Worm (Caenorhabditis elegans) whole organism, late embryonic: ENCODE results near the gene cblc-1.

Source experiments
- C08G9.2 ChIP-seq: sonication (generic microtip); optimal IDR thresholded peaks from 2 replicates; lab custom pipeline; 2016; ENCODE audit warnings: mild to moderate bottlenecking, missing genetic modification characterization, moderate library complexity, missing compliant biosample characterization
- ceh-14 ChIP-seq: sonication (generic microtip); optimal IDR thresholded peaks from 2 replicates; lab custom pipeline; 2016; ENCODE audit warnings: missing genotype, missing genetic modification characterization, missing compliant biosample characterization
- ceh-24 ChIP-seq: sonication (generic microtip); optimal IDR thresholded peaks from 2 replicates; lab custom pipeline; 2016; ENCODE audit warnings: mild to moderate bottlenecking, missing genetic modification characterization, missing compliant biosample characterization
- lin-11 ChIP-seq: fragments of 200-800 bp; sonication (Bioruptor generic); optimal IDR thresholded peaks from 2 replicates; lab custom pipeline; 2018; ENCODE audit warnings: mild to moderate bottlenecking, missing genetic modification characterization, missing compliant biosample characterization
- nfya-1 ChIP-seq: sonication (generic microtip); optimal IDR thresholded peaks from 2 replicates; lab custom pipeline; 2017; ENCODE audit warnings: missing genetic modification characterization, mild to moderate bottlenecking, missing compliant biosample characterization, antibody characterized with exemption, moderate library complexity
- nhr-11 ChIP-seq: fragments of 150-350 bp; optimal IDR thresholded peaks from 2 replicates; lab custom pipeline; 2014; ENCODE audit warnings: missing biosample characterization, missing genetic modification characterization
- pha-4 ChIP-seq: fragments of 150-350 bp; optimal IDR thresholded peaks from 2 replicates; lab custom pipeline; 2018; ENCODE audit warnings: missing biosample characterization, missing genetic modification reagents, missing genetic modification characterization
- ttx-3 ChIP-seq: sonication (generic microtip); optimal IDR thresholded peaks from 2 replicates; lab custom pipeline; 2016; ENCODE audit warnings: missing genetic modification reagents, missing genetic modification characterization, missing compliant biosample characterization

- TF ChIP-seq ceh-14 (tag; lab: Kevin White, UChicago) (no peak), nfya-1 (tag; lab: Kevin White, UChicago) (no peak), ttx-3 (no peak), pha-4 (no peak), lin-11 (tag; lab: Kevin White, UChicago) (no peak), C08G9.2 (tag; lab: Kevin White, UChicago) (no peak), nhr-11 (tag; lab: Kevin White, UChicago) (no peak), ceh-24 (tag; lab: Kevin White, UChicago) (no peak)
Measured at ce11 chrII:4935518-4935917, 5.4 kb downstream of the cblc-1 start, which contains the start of gene ZK546.5.
